Worm (Caenorhabditis elegans): ENCODE results near the gene npax-3.

ce11 chrIV:10779328-10779727 lies 48.6 kb downstream of the npax-3 start:
- TF ChIP-seq aly-2 (tag; optimal IDR thresholded peaks at IDR 0.05) (no peak), blmp-1 (tag; optimal IDR thresholded peaks at IDR 0.05; ENCODE audit: insufficient read depth) (no peak), nhr-21 (tag; optimal IDR thresholded peaks at IDR 0.05) (no peak), unc-39 (tag; optimal IDR thresholded peaks at IDR 0.05) (no peak), alr-1 (tag; optimal IDR thresholded peaks at IDR 0.05) (no peak), sma-3 (GFP tag; optimal IDR thresholded peaks at IDR 0.05) (no peak), snpc-4 (tag; optimal IDR thresholded peaks at IDR 0.05) (no peak), nhr-77 (tag; optimal IDR thresholded peaks at IDR 0.05) (no peak), mdl-1 (tag; optimal IDR thresholded peaks at IDR 0.05) (no peak), R02D3.7 (tag; optimal IDR thresholded peaks at IDR 0.05) (no peak)

Measured in whole organism, L2 larva.